Fruit fly (Drosophila melanogaster) whole organism, pupa: ENCODE data around the gene XNP.
A peak's percentile ranks its signal among the peaks of the same experiment; 100 is the strongest.

Source experiments
- CG10348 ChIP-seq: fragments of 200-800 bp; sonication (Bioruptor generic); IDR thresholded peaks from 2 replicates; pipeline ENCODE4 v1.3.6; 2022; ENCODE audit warnings: missing biosample characterization, missing genetic modification characterization
- CG12605 ChIP-seq: fragments of 200-800 bp; sonication (Bioruptor generic); IDR thresholded peaks from 2 replicates; pipeline ENCODE4 v1.3.6; 2022; ENCODE audit warnings: missing biosample characterization, missing genetic modification characterization
- CG13204 ChIP-seq: fragments of 200-800 bp; sonication (Bioruptor generic); optimal IDR thresholded peaks from 2 replicates; lab custom pipeline; 2018; ENCODE audit warnings: missing biosample characterization, mild to moderate bottlenecking, missing genetic modification characterization, moderate library complexity
- CG14655 ChIP-seq: fragments of 200-800 bp; sonication (Bioruptor generic); optimal IDR thresholded peaks from 3 replicates; lab custom pipeline; 2017; ENCODE audit warnings: mild to moderate bottlenecking, missing biosample characterization, missing genetic modification reagents, missing genetic modification characterization
- CG15710 ChIP-seq: fragments of 200-800 bp; sonication (Bioruptor generic); optimal IDR thresholded peaks from 2 replicates; lab custom pipeline; 2018; ENCODE audit warnings: missing biosample characterization, mild to moderate bottlenecking, missing genetic modification characterization, moderate library complexity
- CG17806 ChIP-seq: fragments of 200-800 bp; sonication (Bioruptor generic); optimal IDR thresholded peaks from 2 replicates; lab custom pipeline; 2018; ENCODE audit warnings: missing biosample characterization, mild to moderate bottlenecking, missing genetic modification characterization, moderate library complexity
- CG32121 ChIP-seq: fragments of 200-800 bp; sonication (Bioruptor generic); IDR thresholded peaks from 2 replicates; pipeline ENCODE4 v1.3.6; 2022; ENCODE audit warnings: missing biosample characterization, missing genetic modification characterization
- CG34367 ChIP-seq: fragments of 200-800 bp; sonication (Bioruptor generic); optimal IDR thresholded peaks from 2 replicates; lab custom pipeline; 2018; ENCODE audit warnings: missing biosample characterization, mild to moderate bottlenecking, missing genetic modification characterization
- CG4496 ChIP-seq: fragments of 200-800 bp; sonication (Bioruptor generic); IDR thresholded peaks from 3 replicates; pipeline ENCODE4 v1.3.6; 2022; ENCODE audit warnings: missing biosample characterization, missing genetic modification characterization
- CG8159 ChIP-seq: fragments of 200-800 bp; sonication (Bioruptor generic); optimal IDR thresholded peaks from 3 replicates; lab custom pipeline; 2018; ENCODE audit warnings: missing biosample characterization, mild to moderate bottlenecking, missing genetic modification characterization, moderate library complexity
- CG8301 ChIP-seq: fragments of 200-800 bp; sonication (Bioruptor generic); optimal IDR thresholded peaks from 2 replicates; lab custom pipeline; 2018; ENCODE audit warnings: missing biosample characterization, mild to moderate bottlenecking, missing genetic modification characterization
- CG9948 ChIP-seq: fragments of 200-800 bp; sonication (Bioruptor generic); optimal IDR thresholded peaks from 2 replicates; lab custom pipeline; 2018; ENCODE audit warnings: missing biosample characterization, mild to moderate bottlenecking, missing genetic modification characterization, moderate library complexity
- D1 ChIP-seq: fragments of 200-800 bp; sonication (Bioruptor generic); optimal IDR thresholded peaks from 2 replicates; lab custom pipeline; 2018; ENCODE audit warnings: missing biosample characterization, mild to moderate bottlenecking, missing genetic modification characterization, moderate library complexity
- EcR ChIP-seq: fragments of 200-800 bp; sonication (Bioruptor generic); optimal IDR thresholded peaks from 3 replicates; lab custom pipeline; 2019; ENCODE audit warnings: missing biosample characterization, missing genetic modification characterization, mild to moderate bottlenecking, moderate library complexity, missing genetic modification reagents
- Ets98B ChIP-seq: fragments of 200-800 bp; sonication (Bioruptor generic); IDR thresholded peaks from 2 replicates; pipeline ENCODE4 v1.3.6; 2022; ENCODE audit warnings: missing biosample characterization, missing genetic modification characterization
- Pif1A ChIP-seq: fragments of 200-800 bp; sonication (Bioruptor generic); optimal IDR thresholded peaks from 3 replicates; lab custom pipeline; 2016; ENCODE audit warnings: missing biosample characterization, missing genetic modification characterization
- Pif1B ChIP-seq: fragments of 200-800 bp; sonication (Bioruptor generic); optimal IDR thresholded peaks from 3 replicates; lab custom pipeline; 2016; ENCODE audit warnings: missing biosample characterization, missing genetic modification characterization
- Snoo ChIP-seq: fragments of 200-800 bp; sonication (Bioruptor generic); optimal IDR thresholded peaks from 3 replicates; lab custom pipeline; 2017; ENCODE audit warnings: missing biosample characterization, mild to moderate bottlenecking, missing genetic modification characterization, inconsistent platforms
- fd96Ca ChIP-seq: fragments of 200-800 bp; sonication (Bioruptor generic); IDR thresholded peaks from 3 replicates; pipeline ENCODE4 v1.3.6; 2022; ENCODE audit warnings: missing biosample characterization, missing genetic modification characterization
- gl ChIP-seq: fragments of 200-800 bp; sonication (Bioruptor generic); optimal IDR thresholded peaks from 2 replicates; lab custom pipeline; 2018; ENCODE audit warnings: missing biosample characterization, mild to moderate bottlenecking, missing genetic modification characterization
- rn ChIP-seq: fragments of 200-800 bp; sonication (Bioruptor generic); IDR thresholded peaks from 2 replicates; pipeline ENCODE4 v1.3.6; 2022; ENCODE audit warnings: missing biosample characterization, missing genetic modification characterization

Gene XNP

DNA sequence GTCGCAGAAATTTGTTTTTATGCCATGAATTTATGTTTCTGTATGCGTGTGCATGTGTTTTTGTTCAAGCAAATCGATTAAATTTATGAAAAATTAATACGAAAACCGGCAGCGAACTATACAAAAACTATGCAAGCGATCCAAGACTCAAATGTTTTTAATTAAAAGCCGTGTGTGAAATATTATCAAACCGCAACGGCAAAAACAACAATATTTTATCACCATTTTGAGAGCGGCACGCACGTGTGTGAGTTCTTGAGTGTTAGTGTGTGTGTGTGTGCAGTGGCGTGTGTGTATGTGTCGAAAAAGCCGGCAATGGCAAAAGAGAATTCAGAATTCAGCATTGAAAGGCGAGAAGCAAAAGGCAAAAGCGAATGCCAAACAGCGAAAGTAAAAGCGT, 36.0 kb upstream of the XNP start:
- TF ChIP-seq CG9948 (tag; lab: Kevin White, UChicago) (no peak), Pif1A (GFP tag; lab: Kevin White, UChicago) (no peak), Pif1B (GFP tag; lab: Kevin White, UChicago) (no peak), CG34367 (tag; lab: Kevin White, UChicago) (no peak), CG8159 (tag; lab: Kevin White, UChicago) (no peak), D1 (tag; lab: Kevin White, UChicago) (peak; percentile 38), CG13204 (GFP tag; lab: Kevin White, UChicago) (no peak)

DNA sequence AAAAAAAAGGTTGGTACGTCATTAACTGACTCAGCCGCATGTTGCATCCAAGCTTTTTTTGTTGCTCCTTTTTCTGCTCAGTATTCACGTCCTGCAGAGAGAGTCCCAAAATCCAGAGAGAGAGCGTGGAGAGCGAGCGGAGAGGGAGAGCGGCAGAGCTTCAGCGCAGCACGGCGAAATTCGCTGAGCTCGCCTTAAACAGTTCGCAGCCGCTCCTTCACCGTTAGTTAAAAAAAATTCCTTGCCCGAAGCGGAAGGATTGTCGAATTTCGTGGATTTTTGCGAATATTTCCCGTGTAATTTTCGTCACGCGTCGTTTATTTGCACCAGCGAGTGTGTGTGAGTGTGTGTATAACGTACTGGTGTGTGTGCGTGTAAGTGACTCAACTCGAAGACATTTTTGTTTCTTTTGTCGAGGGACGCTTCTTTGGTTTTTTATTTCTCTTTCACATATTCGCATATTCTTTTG, 35.5 kb upstream of the XNP start:
- TF ChIP-seq D1 (tag; lab: Kevin White, UChicago) (no peak), rn (GFP tag; lab: Robert Waterston, UW) (0 out of 2 replicates have a peak, but pooled peaks have one; percentile 18), CG17806 (tag; lab: Kevin White, UChicago) (no peak), CG13204 (GFP tag; lab: Kevin White, UChicago) (peak; percentile 60), Ets98B (GFP tag; lab: Robert Waterston, UW) (no peak), CG12605 (GFP tag; lab: Robert Waterston, UW) (no peak; the same call in 1 of the 2 replicates), gl (peak; percentile 46), Snoo (no peak), CG8301 (tag; lab: Kevin White, UChicago) (no peak), CG10348 (GFP tag; lab: Robert Waterston, UW) (no peak), fd96Ca (GFP tag; lab: Robert Waterston, UW) (no peak; the same call in 2 of the 3 replicates), Pif1B (GFP tag; lab: Kevin White, UChicago) (peak; percentile 14), EcR (peak; percentile 19), CG15710 (no peak), CG14655 (GFP tag; lab: Kevin White, UChicago) (peak; percentile 40), CG8159 (tag; lab: Kevin White, UChicago) (no peak), CG32121 (no peak), CG34367 (tag; lab: Kevin White, UChicago) (peak; percentile 24), CG4496 (GFP tag; lab: Robert Waterston, UW) (peak; percentile 83), CG9948 (tag; lab: Kevin White, UChicago) (no peak), Pif1A (GFP tag; lab: Kevin White, UChicago) (no peak)

DNA sequence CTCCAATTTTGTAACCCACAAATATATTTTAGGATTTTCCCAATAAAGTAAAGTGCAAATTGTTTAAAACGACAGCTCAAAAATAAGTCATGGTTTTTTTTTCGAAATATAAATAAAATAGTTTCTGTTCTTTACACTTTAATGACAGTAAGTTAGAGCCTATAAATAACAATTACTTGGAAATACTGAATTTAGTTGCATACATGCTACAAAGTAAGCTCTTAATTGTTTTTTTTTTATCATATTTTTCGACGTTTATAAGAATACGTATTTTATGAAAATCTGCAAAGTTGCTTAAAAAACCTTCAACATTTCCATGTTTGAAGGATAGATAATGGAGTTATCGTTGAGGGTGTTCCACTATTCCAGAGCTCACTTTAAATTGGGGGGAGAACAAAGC, 34.9 kb upstream of the XNP start:
- 0 out of 3 replicates have a peak, but pooled peaks have one; percentile 13 for TF ChIP-seq CG4496 (GFP tag; lab: Robert Waterston, UW)
- no peak for TF ChIP-seq CG32121

DNA sequence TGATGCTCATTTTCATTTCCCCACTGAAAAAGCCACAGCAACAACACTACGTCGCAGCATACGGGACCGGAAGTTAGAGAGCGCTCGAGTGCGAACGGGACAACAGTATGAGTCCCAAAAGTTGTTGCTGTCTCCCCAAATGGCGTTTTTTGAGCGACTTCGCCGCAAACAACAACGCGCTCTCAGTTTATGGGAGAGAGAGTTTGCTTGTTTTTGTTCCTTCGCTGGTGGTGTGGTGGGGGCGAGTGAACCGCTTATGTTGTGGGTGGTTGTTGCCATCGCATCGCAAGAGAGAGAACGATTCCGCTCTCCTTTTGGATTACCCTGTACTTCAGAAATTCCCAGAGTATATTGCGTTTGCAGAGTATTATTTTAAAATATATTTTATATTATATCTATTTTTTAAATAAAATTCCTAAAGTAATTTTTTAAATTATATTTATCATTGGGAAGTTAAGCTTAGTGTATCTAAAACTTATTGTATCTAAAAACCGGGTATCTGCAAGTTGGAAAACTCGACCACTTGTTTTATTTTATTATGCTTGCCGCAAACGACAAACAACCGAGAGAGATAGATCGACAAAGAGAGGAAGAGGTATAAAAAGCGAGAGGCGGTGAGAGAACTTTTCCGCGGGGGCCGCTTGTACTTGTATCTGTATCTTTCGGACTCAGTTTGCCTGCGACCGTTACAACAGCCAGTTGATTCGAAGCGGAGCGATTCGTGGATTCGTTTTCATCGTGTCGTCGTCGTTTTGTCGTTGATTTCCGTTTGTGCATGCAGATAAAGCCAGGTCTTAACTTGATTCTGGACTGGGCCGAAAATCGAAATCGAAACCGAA, 33.0 kb upstream of the XNP start, which contains the start of gene msi:
msi (plus strand) TSS at position 669 of the 839 bp plus-strand sequence.
- TF ChIP-seq CG12605 (GFP tag; lab: Robert Waterston, UW) (peak; percentile 96), Ets98B (GFP tag; lab: Robert Waterston, UW) (peak; percentile 98), CG9948 (tag; lab: Kevin White, UChicago) (peak; percentile 99), EcR (peak; percentile 77), CG13204 (GFP tag; lab: Kevin White, UChicago) (peak; percentile 88), CG10348 (GFP tag; lab: Robert Waterston, UW) (peak; percentile 94), fd96Ca (GFP tag; lab: Robert Waterston, UW) (peak; percentile 94), CG17806 (tag; lab: Kevin White, UChicago) (peak; percentile 99), CG8301 (tag; lab: Kevin White, UChicago) (peak; percentile 97), Pif1B (GFP tag; lab: Kevin White, UChicago) (peak; percentile 96), rn (GFP tag; lab: Robert Waterston, UW) (peak; percentile 95), Snoo (peak; percentile 97), CG32121 (peak; percentile 99), CG4496 (GFP tag; lab: Robert Waterston, UW) (peak; percentile 97), Pif1A (GFP tag; lab: Kevin White, UChicago) (peak; percentile 92), CG14655 (GFP tag; lab: Kevin White, UChicago) (peak; percentile 99), CG34367 (tag; lab: Kevin White, UChicago) (peak; percentile 95), CG8159 (tag; lab: Kevin White, UChicago) (peak; percentile 99), D1 (tag; lab: Kevin White, UChicago) (peak; percentile 98), gl (peak; percentile 87), CG15710 (peak; percentile 99)

DNA sequence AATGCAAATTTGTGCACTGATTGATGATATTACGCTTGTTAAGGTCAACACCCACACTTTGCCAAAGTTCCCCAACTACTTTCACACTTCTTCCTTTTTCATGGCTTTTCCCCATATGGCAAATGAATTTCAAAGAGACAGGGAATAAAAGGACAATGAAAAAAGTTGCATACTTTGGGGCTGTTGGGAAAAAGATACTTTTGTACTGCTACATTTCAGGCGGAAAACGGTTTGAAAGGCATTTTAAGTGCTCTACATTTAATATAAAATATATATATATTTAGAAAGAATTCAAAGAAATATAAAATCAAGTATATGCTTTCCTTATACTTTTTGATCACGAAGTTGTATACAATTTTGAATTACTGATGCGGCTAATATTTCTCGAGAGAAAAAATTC, 30.1 kb upstream of the XNP start:
- TF ChIP-seq D1 (tag; lab: Kevin White, UChicago), result peak; percentile 26
- TF ChIP-seq CG14655 (GFP tag; lab: Kevin White, UChicago), result no peak
- TF ChIP-seq Pif1A (GFP tag; lab: Kevin White, UChicago), result no peak
- TF ChIP-seq CG17806 (tag; lab: Kevin White, UChicago), result no peak
- TF ChIP-seq, all 21 proteins: peak for 1

DNA sequence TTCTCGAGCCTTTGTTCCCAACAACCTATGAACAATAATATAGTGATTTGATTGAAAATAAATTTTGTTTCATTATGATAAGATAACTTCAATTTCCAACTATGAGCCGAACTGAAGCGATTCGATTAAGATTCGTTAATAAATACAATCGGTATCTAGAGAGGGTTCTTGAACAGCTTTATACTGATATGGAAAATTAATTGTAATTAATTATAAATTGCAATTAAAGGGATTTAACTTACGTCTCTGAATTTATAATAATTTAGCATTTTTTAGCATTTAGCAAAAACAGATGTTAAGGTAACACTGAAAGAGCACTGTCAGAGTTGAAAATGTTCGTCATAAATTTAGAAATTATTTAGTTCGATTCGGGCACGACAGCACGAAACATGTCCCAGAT, 23.3 kb upstream of the XNP start, which contains the start of gene CG5111:
CG5111 (plus strand) TSS at position 301 of the 400 bp plus-strand sequence.
- TF ChIP-seq CG13204 (GFP tag; lab: Kevin White, UChicago), result no peak
- TF ChIP-seq CG14655 (GFP tag; lab: Kevin White, UChicago), result no peak
- TF ChIP-seq, all 21 proteins: peak for 0
